Worm (Caenorhabditis elegans): ENCODE measurements around the gene lir-1.

ce11 chrII:7628640-7629039, 43.2 kb upstream of the lir-1 start:
- TF ChIP-seq ham-2 (GFP tag; optimal IDR thresholded peaks at IDR 0.05) (no peak), elt-1 (tag; optimal IDR thresholded peaks at IDR 0.05; ENCODE audit: borderline replicate concordance, insufficient read depth) (no peak), unc-62 (GFP tag; optimal IDR thresholded peaks at IDR 0.05) (no peak), ces-1 (GFP tag; optimal IDR thresholded peaks at IDR 0.05) (no peak), nhr-76 (tag; optimal IDR thresholded peaks at IDR 0.05) (no peak)

Data from whole organism, mixed stage, embryonic.